Fruit fly (Drosophila melanogaster) whole organism, larva: ENCODE results near the gene AcCoAS.
A peak's percentile ranks its signal among the peaks of the same experiment; 100 is the strongest.

ENCODE experiments used
- noc ChIP-seq: fragments of 200-800 bp; sonication (Bioruptor generic); optimal IDR thresholded peaks from 3 replicates; lab custom pipeline; 2019; ENCODE audit warnings: missing biosample characterization, mild to moderate bottlenecking, missing genetic modification characterization, moderate library complexity

The AcCoAS gene

DNA sequence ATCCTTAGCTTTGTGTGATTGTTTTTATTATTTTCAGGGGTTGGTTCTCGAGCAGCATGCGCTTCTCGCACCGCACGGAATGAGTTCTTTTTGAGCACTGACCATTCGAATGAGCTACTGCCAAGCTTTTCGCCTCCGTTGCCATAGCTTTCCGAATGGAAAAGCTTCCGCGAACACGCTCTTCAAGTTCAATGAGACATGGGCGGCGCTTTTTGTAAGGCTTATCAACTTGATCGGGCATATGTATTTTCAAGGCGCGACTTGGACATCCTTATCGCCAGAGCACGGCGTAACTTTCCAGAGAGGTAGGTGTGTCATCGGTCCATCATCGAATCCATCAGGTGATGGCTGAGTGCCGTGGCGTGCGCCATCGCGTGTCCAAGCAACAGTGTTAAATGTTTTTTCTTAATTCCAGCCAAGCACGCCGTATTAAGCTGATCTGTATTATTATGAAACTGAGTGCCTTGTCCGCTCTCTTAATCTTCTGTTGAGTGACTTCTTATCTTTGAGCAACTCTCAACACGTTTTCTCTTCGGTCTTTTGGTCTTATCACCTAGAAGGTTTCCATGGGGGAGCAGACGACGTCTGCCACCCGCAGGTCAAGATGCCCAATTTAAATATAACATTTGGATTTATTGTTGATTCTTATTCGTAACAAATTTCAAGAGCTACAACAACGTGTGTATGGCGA is at the start of gene AcCoAS:
TSS of gene AcCoAS (minus strand) at position 368 of the 691 bp plus-strand sequence.
- peak; percentile 90 for TF ChIP-seq noc (tag; lab: Kevin White, UChicago)

DNA sequence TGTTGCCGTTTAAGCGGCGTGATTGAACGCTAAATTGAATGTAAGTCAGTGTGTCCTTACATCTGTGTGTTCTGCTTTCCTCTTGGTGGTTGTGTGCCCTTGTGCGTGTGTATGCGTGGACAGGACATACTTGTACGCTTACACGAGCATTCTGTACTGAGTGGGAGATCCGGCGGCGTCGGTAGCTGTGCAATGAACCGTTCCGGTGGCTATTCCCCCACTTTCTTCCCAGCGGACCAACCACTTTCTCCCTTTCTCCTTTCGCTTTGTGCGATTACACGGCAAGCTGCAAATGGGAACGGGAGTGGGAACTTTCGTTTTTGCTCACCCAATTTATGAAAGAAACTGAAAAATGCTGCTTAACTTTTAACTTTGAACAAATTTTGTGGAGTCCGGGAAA is 44.7 kb upstream of the AcCoAS start:
- TF ChIP-seq noc (tag; lab: Kevin White, UChicago): no peak

DNA sequence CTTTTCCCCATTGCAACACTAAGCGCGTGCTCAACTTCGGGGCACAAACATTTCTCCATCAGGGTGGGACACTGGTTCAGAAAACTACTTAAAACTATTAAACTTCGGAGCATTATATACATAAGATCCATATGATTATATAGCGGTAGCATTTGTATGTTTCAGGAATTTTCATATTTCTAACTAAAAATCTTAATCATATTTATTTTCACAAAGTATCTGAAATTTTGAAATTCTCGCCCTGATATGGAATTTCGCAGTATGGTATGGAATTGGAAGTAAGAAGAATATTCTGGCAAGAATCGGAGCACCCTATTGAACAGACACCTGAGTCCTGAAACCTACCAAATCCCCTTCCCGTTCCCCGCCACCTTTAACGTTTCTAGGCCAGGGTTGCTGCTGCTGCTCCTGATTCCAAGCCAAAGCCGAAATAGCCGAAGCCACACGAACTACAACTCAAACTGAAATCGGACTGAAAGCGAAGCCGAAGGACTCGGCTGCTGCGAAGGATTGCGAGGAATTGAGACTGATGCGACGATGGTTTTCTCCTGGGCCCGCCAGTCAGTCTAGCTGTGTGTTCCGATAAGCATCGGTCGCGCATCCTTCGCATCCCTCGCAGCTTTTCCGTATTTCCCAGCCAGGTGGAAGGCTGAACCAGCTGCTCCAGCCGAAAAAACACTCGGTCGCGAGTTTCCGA is 41.9 kb upstream of the AcCoAS start:
- no peak for TF ChIP-seq noc (tag; lab: Kevin White, UChicago)

- no peak for TF ChIP-seq noc (tag; lab: Kevin White, UChicago)
Measured at dm6 chr3L:21319957-21320356, 39.9 kb upstream of the AcCoAS start.

DNA sequence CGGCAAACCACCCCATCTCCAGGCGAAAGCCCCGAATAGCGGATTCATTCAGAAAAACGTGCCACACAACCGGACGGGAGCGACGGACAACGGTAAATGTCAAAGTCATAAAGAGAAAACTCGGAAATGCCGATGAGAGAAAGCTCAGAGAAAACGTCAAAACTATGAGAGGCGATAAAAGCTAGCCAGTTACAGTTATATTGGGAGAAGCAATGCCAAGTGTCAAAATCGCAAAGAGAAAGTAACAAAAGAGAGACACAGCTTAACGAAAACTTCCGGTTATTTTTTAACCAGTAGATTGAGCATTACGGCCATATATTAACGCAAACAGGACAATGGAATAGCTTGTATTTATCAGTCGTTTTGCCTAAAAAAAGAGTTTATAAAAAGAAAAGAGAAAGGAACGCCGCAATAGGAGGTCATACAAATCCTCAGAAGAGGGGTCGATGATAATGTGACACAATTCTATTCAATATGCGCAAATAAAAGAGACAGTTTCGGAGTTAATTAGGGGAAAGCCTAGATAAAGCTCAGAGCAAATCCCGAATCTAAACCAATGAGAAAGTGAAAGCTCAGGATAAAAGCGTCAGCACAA is 39.4 kb upstream of the AcCoAS start:
- no peak for TF ChIP-seq noc (tag; lab: Kevin White, UChicago)

dm6 chr3L:21318474-21318873 is 38.4 kb upstream of the AcCoAS start, which contains the start of gene Rab26:
TSS of gene Rab26 (plus strand) at chr3L:21318774.
- TF ChIP-seq noc (tag; lab: Kevin White, UChicago): no peak

- no peak for TF ChIP-seq noc (tag; lab: Kevin White, UChicago)
Measured at dm6 chr3L:21317416-21318259, 37.6 kb upstream of the AcCoAS start, which contains the start of gene Pc. TSS of gene Pc (minus strand) at chr3L:21318020.

- TF ChIP-seq noc (tag; lab: Kevin White, UChicago): peak; percentile 100
Measured at dm6 chr3L:21304400-21304799, 24.4 kb upstream of the AcCoAS start, which contains the start of the genes CG11309 and CG7632. TSS of gene CG11309 (minus strand) at chr3L:21304658. TSS of gene CG7632 (plus strand) at chr3L:21304697.

dm6 chr3L:21303659-21304058 is 23.6 kb upstream of the AcCoAS start:
- no peak for TF ChIP-seq noc (tag; lab: Kevin White, UChicago)

DNA sequence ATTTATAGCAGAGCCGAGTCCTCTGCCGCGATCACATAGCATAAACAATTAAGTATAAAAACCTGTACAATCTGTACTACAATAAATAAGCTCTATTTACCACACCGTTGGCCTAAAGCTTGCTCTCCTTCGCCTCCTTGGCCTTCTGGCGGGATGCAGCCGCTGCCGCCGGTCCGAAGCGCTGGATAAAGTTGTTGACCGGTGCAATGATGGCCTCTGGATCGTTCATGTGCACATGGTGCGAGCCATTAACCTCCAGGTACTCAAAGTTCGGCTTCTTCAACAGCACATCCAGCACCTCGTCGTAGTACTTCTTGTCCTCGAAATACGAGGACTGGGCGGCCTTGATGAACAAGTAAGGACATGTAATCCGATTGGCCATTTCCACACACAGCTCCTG is 22.4 kb upstream of the AcCoAS start:
- TF ChIP-seq noc (tag; lab: Kevin White, UChicago): no peak

- no peak for TF ChIP-seq noc (tag; lab: Kevin White, UChicago)
Measured at dm6 chr3L:21301737-21302487, 21.9 kb upstream of the AcCoAS start.

DNA sequence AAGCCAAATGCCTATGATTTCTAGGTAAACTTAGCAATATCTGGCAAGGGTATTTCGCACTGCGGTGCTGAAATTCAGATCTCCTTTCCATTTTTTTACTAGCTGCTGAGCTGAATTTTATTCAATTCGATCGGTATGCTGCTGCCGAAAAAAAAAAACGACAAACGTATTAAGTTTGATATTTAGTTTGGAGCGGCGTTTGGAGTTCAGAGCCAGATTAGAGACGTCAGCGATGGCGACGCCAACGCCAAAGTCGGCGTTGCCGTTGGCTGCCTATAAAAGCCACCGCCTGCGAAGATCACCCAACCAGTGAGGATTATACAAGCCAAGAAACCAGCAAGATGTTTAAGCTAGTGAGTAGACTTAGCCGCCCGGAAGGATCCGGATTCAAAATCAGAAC is 20.2 kb upstream of the AcCoAS start, which contains the start of gene Cpr78Cc:
TSS of gene Cpr78Cc (plus strand) at position 301 of the 400 bp plus-strand sequence.
- no peak for TF ChIP-seq noc (tag; lab: Kevin White, UChicago)

dm6 chr3L:21299203-21299602 is 19.2 kb upstream of the AcCoAS start:
- TF ChIP-seq noc (tag; lab: Kevin White, UChicago): no peak

dm6 chr3L:21298375-21298774 is 18.3 kb upstream of the AcCoAS start, which contains the start of gene CG43702:
TSS of gene CG43702 (plus strand) at chr3L:21298675.
- TF ChIP-seq noc (tag; lab: Kevin White, UChicago): no peak
